Fruit fly (Drosophila melanogaster) whole organism, wandering third instar larva: ENCODE results near the gene PIG-U.
A peak's percentile ranks its signal among the peaks of the same experiment; 100 is the strongest.

Source experiments
- Abd-B ChIP-seq: fragments of >200 bp; optimal IDR thresholded peaks from 2 replicates; lab custom pipeline; 2017; ENCODE audit warnings: missing biosample characterization, missing genetic modification characterization
- CG32264 ChIP-seq: fragments of 200-800 bp; sonication (Bioruptor generic); optimal IDR thresholded peaks from 2 replicates; lab custom pipeline; 2016; ENCODE audit warnings: missing biosample characterization, missing genetic modification characterization
- CG9705 ChIP-seq: fragments of 200-800 bp; sonication (Bioruptor generic); optimal IDR thresholded peaks from 2 replicates; lab custom pipeline; 2018; ENCODE audit warnings: missing biosample characterization, mild to moderate bottlenecking, missing genetic modification characterization
- CrebA ChIP-seq: fragments of 200-800 bp; sonication (Bioruptor generic); optimal IDR thresholded peaks from 2 replicates; lab custom pipeline; 2016; ENCODE audit warnings: missing biosample characterization, mild to moderate bottlenecking, missing genetic modification characterization, borderline replicate concordance
- Dfd ChIP-seq: fragments of >200 bp; optimal IDR thresholded peaks from 2 replicates; lab custom pipeline; 2017; ENCODE audit warnings: missing biosample characterization, missing genetic modification characterization
- Dif ChIP-seq: fragments of 200-275, 200-300 bp; sonication (Bioruptor generic); optimal IDR thresholded peaks from 2 replicates; lab custom pipeline; 2018; ENCODE audit warnings: missing biosample characterization, missing genetic modification characterization; ENCODE audit not compliant: partially characterized antibody
- GATAd ChIP-seq: sonication (Bioruptor generic); optimal IDR thresholded peaks from 2 replicates; lab custom pipeline; 2016; ENCODE audit warnings: missing biosample characterization, missing genetic modification characterization
- HLH106 ChIP-seq: fragments of 200-800 bp; optimal IDR thresholded peaks from 3 replicates; lab custom pipeline; 2019; ENCODE audit warnings: missing biosample characterization, mild to moderate bottlenecking, missing genetic modification characterization, moderate library complexity
- Hnf4 ChIP-seq: fragments of 200-800 bp; sonication (Bioruptor generic); optimal IDR thresholded peaks from 2 replicates; lab custom pipeline; 2016; ENCODE audit warnings: missing biosample characterization, mild to moderate bottlenecking, missing genetic modification characterization
- Hr78 ChIP-seq: fragments of >200 bp; optimal IDR thresholded peaks from 2 replicates; lab custom pipeline; 2017; ENCODE audit warnings: missing biosample characterization, missing genetic modification characterization
- Hr83 ChIP-seq: fragments of 200-300 bp; sonication (Bioruptor generic); optimal IDR thresholded peaks from 2 replicates; lab custom pipeline; 2016; ENCODE audit warnings: missing biosample characterization, mild to moderate bottlenecking, missing genetic modification characterization, moderate library complexity; ENCODE audit not compliant: poor library complexity, severe bottlenecking
- Jra ChIP-seq: sonication (Bioruptor generic); optimal IDR thresholded peaks from 2 replicates; lab custom pipeline; 2016; ENCODE audit warnings: missing biosample characterization, missing genetic modification characterization
- Mio ChIP-seq: sonication (Bioruptor generic); optimal IDR thresholded peaks from 2 replicates; lab custom pipeline; 2016; ENCODE audit warnings: missing biosample characterization, missing genetic modification characterization
- Myc ChIP-seq: fragments of >200 bp; optimal IDR thresholded peaks from 2 replicates; lab custom pipeline; 2017
- N ChIP-seq: fragments of >200 bp; optimal IDR thresholded peaks from 2 replicates; lab custom pipeline; 2018; ENCODE audit warnings: missing biosample characterization, missing external identifiers, missing genetic modification characterization
- OdsH ChIP-seq: fragments of 200-800 bp; sonication (Bioruptor generic); optimal IDR thresholded peaks from 2 replicates; lab custom pipeline; 2016; ENCODE audit warnings: missing biosample characterization, mild to moderate bottlenecking, missing genetic modification characterization
- Rel ChIP-seq, 2 experiments: fragments of 200-800 bp; sonication (Bioruptor generic) in 1 of 2; optimal IDR thresholded peaks; 2 replicates in 1 of 2; 3 replicates in 1 of 2; lab custom pipeline; 2016 to 2019; ENCODE audit warnings: mild to moderate bottlenecking in 2 of 2, missing biosample characterization in 2 of 2, missing genetic modification characterization in 2 of 2, moderate library complexity in 1 of 2
- Sp1 ChIP-seq: fragments of 200-800 bp; sonication (Bioruptor generic); optimal IDR thresholded peaks from 3 replicates; lab custom pipeline; 2019; ENCODE audit warnings: missing biosample characterization, mild to moderate bottlenecking, missing genetic modification characterization, moderate library complexity
- Vsx2 ChIP-seq: fragments of 200-300, 225-300 bp; sonication (Bioruptor generic); optimal IDR thresholded peaks from 2 replicates; lab custom pipeline; 2018; ENCODE audit warnings: missing biosample characterization, missing genetic modification characterization; ENCODE audit not compliant: partially characterized antibody
- br ChIP-seq: fragments of 200-800 bp; sonication (Bioruptor generic); optimal IDR thresholded peaks from 2 replicates; lab custom pipeline; 2016; ENCODE audit warnings: missing biosample characterization, missing genetic modification characterization
- brk ChIP-seq: fragments of 200-800 bp; sonication (Bioruptor generic); optimal IDR thresholded peaks from 2 replicates; lab custom pipeline; 2016; ENCODE audit warnings: missing biosample characterization, mild to moderate bottlenecking, missing genetic modification characterization
- dl ChIP-seq, 2 experiments: fragments of 175-275, 200-275 bp in 1 of 2; fragments of 200-275 bp in 1 of 2; sonication (Bioruptor generic); optimal IDR thresholded peaks; lab custom pipeline; 2018; ENCODE audit warnings: mild to moderate bottlenecking in 2 of 2, missing biosample characterization in 2 of 2, missing genetic modification characterization in 2 of 2, moderate library complexity in 2 of 2; ENCODE audit not compliant: partially characterized antibody in 2 of 2, insufficient read depth in 1 of 2
- dmrt93B ChIP-seq: fragments of 200-800 bp; sonication (Bioruptor generic); optimal IDR thresholded peaks from 2 replicates; lab custom pipeline; 2018; ENCODE audit warnings: missing biosample characterization, mild to moderate bottlenecking, missing genetic modification characterization
- dsf ChIP-seq: sonication (Bioruptor generic); optimal IDR thresholded peaks from 2 replicates; lab custom pipeline; 2016; ENCODE audit warnings: missing biosample characterization, missing genetic modification characterization, borderline replicate concordance
- ey ChIP-seq: fragments of 200-800 bp; sonication (Bioruptor generic); optimal IDR thresholded peaks from 2 replicates; lab custom pipeline; 2016; ENCODE audit warnings: missing biosample characterization, missing genetic modification characterization
- foxo ChIP-seq, 2 experiments: fragments of 200-800 bp; sonication (Bioruptor generic); optimal IDR thresholded peaks; 2 replicates in 1 of 2; 3 replicates in 1 of 2; lab custom pipeline; 2016 to 2017; ENCODE audit warnings: missing biosample characterization in 2 of 2, missing genetic modification characterization in 2 of 2
- fru ChIP-seq: fragments of 200-800 bp; sonication (Bioruptor generic); optimal IDR thresholded peaks from 3 replicates; lab custom pipeline; 2016; ENCODE audit warnings: missing biosample characterization, mild to moderate bottlenecking, missing genetic modification characterization
- h ChIP-seq: fragments of 200-800 bp; sonication (Bioruptor generic); optimal IDR thresholded peaks from 3 replicates; lab custom pipeline; 2016; ENCODE audit warnings: missing biosample characterization, mild to moderate bottlenecking, missing genetic modification characterization
- jim ChIP-seq: fragments of 175-275, 200-325 bp; sonication (Bioruptor generic); optimal IDR thresholded peaks from 2 replicates; lab custom pipeline; 2016; ENCODE audit warnings: missing biosample characterization, mild to moderate bottlenecking, missing genetic modification characterization
- lola ChIP-seq: fragments of >200 bp; optimal IDR thresholded peaks from 2 replicates; lab custom pipeline; 2017; ENCODE audit warnings: missing biosample characterization, missing genetic modification characterization
- pan ChIP-seq: fragments of >200 bp; optimal IDR thresholded peaks from 2 replicates; lab custom pipeline; 2017
- psq ChIP-seq: fragments of 200-800 bp; sonication (Bioruptor generic); optimal IDR thresholded peaks from 3 replicates; lab custom pipeline; 2017; ENCODE audit warnings: missing biosample characterization, mild to moderate bottlenecking, missing genetic modification characterization, moderate library complexity
- rgr ChIP-seq: fragments of 200-800 bp; sonication (Bioruptor generic); optimal IDR thresholded peaks from 3 replicates; lab custom pipeline; 2016; ENCODE audit warnings: missing biosample characterization, mild to moderate bottlenecking, missing genetic modification characterization
- sage ChIP-seq: fragments of 200-800 bp; sonication (Bioruptor generic); optimal IDR thresholded peaks from 2 replicates; lab custom pipeline; 2016; ENCODE audit warnings: missing biosample characterization, mild to moderate bottlenecking, missing genetic modification characterization
- sv ChIP-seq: fragments of 200-800 bp; sonication (Bioruptor generic); optimal IDR thresholded peaks from 3 replicates; lab custom pipeline; 2016; ENCODE audit warnings: missing biosample characterization, missing genetic modification characterization
- tai ChIP-seq: sonication (Bioruptor generic); optimal IDR thresholded peaks from 2 replicates; lab custom pipeline; 2016; ENCODE audit warnings: missing biosample characterization, missing genetic modification characterization
- usp ChIP-seq: fragments of >200 bp; optimal IDR thresholded peaks from 2 replicates; lab custom pipeline; 2017; ENCODE audit warnings: missing biosample characterization, missing genetic modification characterization
- woc ChIP-seq: sonication (Bioruptor generic); optimal IDR thresholded peaks from 2 replicates; lab custom pipeline; 2016; ENCODE audit warnings: missing biosample characterization, mild to moderate bottlenecking, missing genetic modification characterization

PIG-U gene

DNA sequence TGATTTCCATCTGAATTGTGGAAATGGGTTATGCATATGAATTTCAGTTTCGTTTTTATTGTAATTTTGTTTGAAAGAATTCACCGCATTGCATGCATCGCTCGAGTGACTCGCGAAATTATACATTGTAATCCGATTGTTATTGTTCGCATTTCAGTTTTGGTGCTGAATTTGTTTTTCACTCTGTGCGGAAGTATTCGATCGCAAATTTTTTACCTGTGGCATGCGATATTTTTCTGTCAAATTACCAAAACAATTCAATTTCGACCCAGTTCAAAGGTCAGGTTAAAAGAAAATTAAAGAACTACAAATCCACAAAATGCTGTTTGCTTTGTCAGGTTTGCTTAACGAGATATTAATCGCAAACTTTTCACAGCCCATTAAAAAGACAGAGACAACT, 17.9 kb downstream of the PIG-U start:
- TF ChIP-seq Hr83 (GFP tag; lab: Kevin White, UChicago): no peak
- TF ChIP-seq N (GFP tag; lab: Kevin White, UChicago): no peak
- TF ChIP-seq br (GFP tag; lab: Kevin White, UChicago): no peak
- no peak for TF ChIP-seq Dif

DNA sequence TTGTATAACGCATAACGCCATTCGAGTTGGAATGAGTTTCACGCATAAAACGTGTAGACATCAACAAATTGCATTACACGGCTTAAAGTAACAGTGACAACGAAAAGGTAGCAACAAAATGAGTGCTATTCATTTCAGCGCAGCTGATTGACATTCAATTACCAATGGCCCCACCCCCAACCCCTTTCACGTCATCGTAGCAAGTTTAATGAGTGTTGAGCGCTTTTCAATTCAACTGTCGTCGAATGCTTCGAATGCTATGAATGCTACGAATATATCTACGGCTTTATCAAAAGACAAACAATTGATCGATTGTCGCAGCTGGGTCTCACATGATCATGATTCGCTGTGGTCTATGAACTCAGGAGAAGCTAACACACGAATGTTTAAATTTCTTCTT, 18.7 kb downstream of the PIG-U start:
- no peak for TF ChIP-seq Abd-B (GFP tag; lab: Kevin White, UChicago)
- TF ChIP-seq h (GFP tag; lab: Kevin White, UChicago): no peak
- TF ChIP-seq brk (GFP tag; lab: Kevin White, UChicago): no peak
- TF ChIP-seq pan (lab: Kevin White, UChicago): no peak
- no peak for TF ChIP-seq Hr78
- TF ChIP-seq Jra (GFP tag; lab: Kevin White, UChicago): no peak
- no peak for TF ChIP-seq foxo (GFP tag; optimal IDR thresholded peaks at IDR 0.05; lab: Kevin White, UChicago)
- TF ChIP-seq HLH106 (tag; lab: Kevin White, UChicago): no peak
- TF ChIP-seq br (GFP tag; lab: Kevin White, UChicago): no peak

- TF ChIP-seq Myc (lab: Kevin White, UChicago): peak; percentile 47
- no peak for TF ChIP-seq CG9705 (GFP tag; lab: Kevin White, UChicago)
- no peak for TF ChIP-seq sage (GFP tag; lab: Kevin White, UChicago)
- TF ChIP-seq Mio (GFP tag; lab: Kevin White, UChicago): no peak
- no peak for TF ChIP-seq foxo (GFP tag; optimal IDR thresholded peaks at IDR 0.05; lab: Kevin White, UChicago)
- TF ChIP-seq pan (lab: Kevin White, UChicago): no peak
- no peak for TF ChIP-seq fru (GFP tag; lab: Kevin White, UChicago)
- TF ChIP-seq Abd-B (GFP tag; lab: Kevin White, UChicago): no peak
- TF ChIP-seq, all 38 proteins: peak for 1
Measured at dm6 chr2L:8534118-8534514, 19.2 kb downstream of the PIG-U start.

DNA sequence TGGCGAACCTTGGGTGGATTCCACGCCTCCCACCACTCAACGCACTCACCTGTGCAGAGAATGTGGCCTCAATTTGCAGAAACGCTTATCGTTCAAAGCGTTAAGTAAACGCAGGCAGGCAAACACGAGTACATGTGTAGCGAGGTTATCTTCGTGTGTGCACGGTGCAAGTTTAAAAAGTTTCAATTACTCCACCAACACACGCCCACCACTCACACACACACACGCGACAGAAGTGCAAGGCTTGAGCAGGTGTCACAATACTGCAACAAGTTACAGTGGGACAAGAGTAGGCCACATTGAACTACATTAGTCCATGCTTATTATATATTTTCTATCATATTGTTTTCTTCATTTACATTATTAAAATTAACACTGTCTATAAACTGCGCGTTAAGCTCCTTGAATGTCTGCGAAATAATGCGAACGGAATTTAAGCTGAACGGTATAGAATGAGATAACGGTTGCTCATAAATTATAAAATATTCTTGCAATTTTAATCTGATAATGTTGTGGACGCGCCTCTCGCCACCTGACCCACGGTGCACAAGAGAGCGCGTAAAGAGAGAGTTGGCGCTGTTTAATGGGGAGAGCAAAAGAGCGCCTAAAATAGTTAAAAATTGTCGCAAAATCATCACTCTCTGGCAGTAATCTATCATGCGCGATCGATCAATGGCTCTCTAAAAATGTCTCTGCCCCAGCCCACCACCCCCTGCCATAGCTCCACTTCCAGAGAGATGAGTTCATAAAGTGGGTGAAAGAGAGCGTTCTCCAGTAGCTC, 19.8 kb downstream of the PIG-U start:
- TF ChIP-seq OdsH (GFP tag; lab: Kevin White, UChicago) (peak; percentile 95), fru (GFP tag; lab: Kevin White, UChicago) (peak; percentile 96), br (GFP tag; lab: Kevin White, UChicago) (peak; percentile 97), CrebA (peak; percentile 91), Hr83 (GFP tag; lab: Kevin White, UChicago) (peak; percentile 93), Dfd (GFP tag; lab: Kevin White, UChicago) (peak; percentile 71), sv (GFP tag; lab: Kevin White, UChicago) (peak; percentile 77), CG9705 (GFP tag; lab: Kevin White, UChicago) (peak; percentile 92), dl (GFP tag; optimal IDR thresholded peaks at IDR 0.05; lab: Kevin White, UChicago; ENCODE audit: insufficient read depth in 1 of 2, partially characterized antibody in 2 of 2) (peak; percentile 86 to 87), dmrt93B (GFP tag; lab: Kevin White, UChicago) (peak; percentile 95), sage (GFP tag; lab: Kevin White, UChicago) (peak; percentile 93), GATAd (peak; percentile 32), rgr (GFP tag; lab: Kevin White, UChicago) (peak; percentile 95), Sp1 (GFP tag; lab: Kevin White, UChicago) (peak; percentile 95), woc (GFP tag; lab: Kevin White, UChicago) (peak; percentile 91), Rel (GFP tag; optimal IDR thresholded peaks at IDR 0.05; lab: Kevin White, UChicago) (peak; percentile 92), Rel (tag; optimal IDR thresholded peaks at IDR 0.05; lab: Kevin White, UChicago) (peak; percentile 77), HLH106 (tag; lab: Kevin White, UChicago) (peak; percentile 97), Dif (peak; percentile 80), dsf (GFP tag; lab: Kevin White, UChicago) (peak; percentile 66), Hr78 (no peak), Hnf4 (GFP tag; lab: Kevin White, UChicago) (peak; percentile 90), CG32264 (GFP tag; lab: Kevin White, UChicago) (peak; percentile 83), h (GFP tag; lab: Kevin White, UChicago) (peak; percentile 98), lola (GFP tag; lab: Kevin White, UChicago) (no peak), ey (peak; percentile 94), brk (GFP tag; lab: Kevin White, UChicago) (peak; percentile 90), foxo (GFP tag; optimal IDR thresholded peaks at IDR 0.05; lab: Kevin White, UChicago) (peak; percentile 87 to 95), usp (GFP tag; lab: Kevin White, UChicago) (no peak), N (GFP tag; lab: Kevin White, UChicago) (peak; percentile 12), psq (peak; percentile 83), Jra (GFP tag; lab: Kevin White, UChicago) (peak; percentile 84), pan (lab: Kevin White, UChicago) (no peak), tai (GFP tag; lab: Kevin White, UChicago) (peak; percentile 88), jim (GFP tag; lab: Kevin White, UChicago) (no peak), Abd-B (GFP tag; lab: Kevin White, UChicago) (no peak), Myc (lab: Kevin White, UChicago) (no peak), Vsx2 (peak; percentile 57), Mio (GFP tag; lab: Kevin White, UChicago) (peak; percentile 80)
